Fruit fly (Drosophila melanogaster) whole organism, embryonic: ENCODE results near the gene LIMK1.

Experiments
- Antp ChIP-seq: fragments of 200-800 bp; sonication (Bioruptor generic); optimal IDR thresholded peaks from 3 replicates; lab custom pipeline; 2016; ENCODE audit warnings: missing biosample characterization, missing genetic modification characterization
- Atf-2 ChIP-seq: fragments of 200-800 bp; sonication (Bioruptor generic); optimal IDR thresholded peaks from 2 replicates; lab custom pipeline; 2016; ENCODE audit warnings: missing biosample characterization, missing genetic modification characterization
- Bgb ChIP-seq: fragments of 200-800 bp; sonication (Bioruptor generic); IDR thresholded peaks from 2 replicates; pipeline ENCODE4 v1.3.6; 2022; ENCODE audit warnings: missing biosample characterization, missing genetic modification characterization; ENCODE audit not compliant: partially characterized antibody
- CG11456 ChIP-seq: fragments of 200-800 bp; sonication (Bioruptor generic); IDR thresholded peaks from 3 replicates; pipeline ENCODE4 v1.3.6; 2022; ENCODE audit warnings: missing biosample characterization, missing genetic modification characterization
- CG12104 ChIP-seq: fragments of 200-800 bp; sonication (Bioruptor generic); optimal IDR thresholded peaks from 3 replicates; lab custom pipeline; 2016; ENCODE audit warnings: missing biosample characterization, missing genetic modification characterization
- CG12155 ChIP-seq: fragments of 200-800 bp; sonication (Bioruptor generic); optimal IDR thresholded peaks from 3 replicates; lab custom pipeline; 2016; ENCODE audit warnings: missing biosample characterization, missing genetic modification characterization
- CG12659 ChIP-seq: fragments of 200-800 bp; sonication (Bioruptor generic); optimal IDR thresholded peaks from 3 replicates; lab custom pipeline; 2017; ENCODE audit warnings: mild to moderate bottlenecking, missing biosample characterization, missing genetic modification reagents, missing genetic modification characterization
- CG17802 ChIP-seq: fragments of 200-800 bp; sonication (Bioruptor generic); optimal IDR thresholded peaks from 2 replicates; lab custom pipeline; 2018; ENCODE audit warnings: missing biosample characterization, mild to moderate bottlenecking, missing genetic modification characterization, moderate library complexity
- CG18262 ChIP-seq: fragments of 200-800 bp; optimal IDR thresholded peaks from 3 replicates; lab custom pipeline; 2019; ENCODE audit warnings: missing biosample characterization, mild to moderate bottlenecking, missing genetic modification characterization, moderate library complexity
- CG34224 ChIP-seq: fragments of 200-800 bp; sonication (Bioruptor generic); IDR thresholded peaks from 3 replicates; pipeline ENCODE4 v1.3.6; 2022; ENCODE audit warnings: missing biosample characterization, missing genetic modification characterization; ENCODE audit not compliant: partially characterized antibody
- CG3838 ChIP-seq: fragments of 200-800 bp; sonication (Bioruptor generic); optimal IDR thresholded peaks from 3 replicates; lab custom pipeline; 2016; ENCODE audit warnings: missing biosample characterization, missing genetic modification characterization
- CG4617 ChIP-seq: fragments of 200-800 bp; sonication (Bioruptor generic); optimal IDR thresholded peaks from 3 replicates; lab custom pipeline; 2016; ENCODE audit warnings: missing biosample characterization, missing genetic modification characterization, borderline replicate concordance
- CG5953 ChIP-seq: fragments of 200-800 bp; sonication (Bioruptor generic); IDR thresholded peaks from 2 replicates; pipeline ENCODE4 v1.3.6; 2022; ENCODE audit warnings: missing biosample characterization, missing genetic modification characterization
- CG8290 ChIP-seq, 3 experiments: fragments of 200-800 bp; sonication (Bioruptor generic); optimal IDR thresholded peaks; 2 replicates each; lab custom pipeline; 2016 to 2019; ENCODE audit warnings: missing biosample characterization in 3 of 3, missing genetic modification characterization in 3 of 3, mild to moderate bottlenecking in 2 of 3, moderate library complexity in 1 of 3
- Drgx ChIP-seq: fragments of 200-800 bp; sonication (Bioruptor generic); IDR thresholded peaks from 2 replicates; pipeline ENCODE4 v1.3.6; 2022; ENCODE audit warnings: missing biosample characterization, missing genetic modification characterization
- Ets97D ChIP-seq: fragments of 200-800 bp; sonication (Bioruptor generic); optimal IDR thresholded peaks from 3 replicates; lab custom pipeline; 2016; ENCODE audit warnings: missing biosample characterization, missing genetic modification characterization
- Gug ChIP-seq: fragments of 200-800 bp; sonication (Bioruptor generic); IDR thresholded peaks from 4 replicates; pipeline ENCODE4 v1.3.6; 2022; ENCODE audit warnings: missing biosample characterization, missing genetic modification characterization
- H15 ChIP-seq: fragments of 200-800 bp; sonication (Bioruptor generic); IDR thresholded peaks from 3 replicates; pipeline ENCODE4 v1.3.6; 2022; ENCODE audit warnings: missing biosample characterization, missing genetic modification characterization
- H2.0 ChIP-seq: fragments of 200-800 bp; sonication (Bioruptor generic); IDR thresholded peaks from 2 replicates; pipeline ENCODE4 v1.3.6; 2022; ENCODE audit warnings: missing biosample characterization, missing genetic modification characterization
- HHEX ChIP-seq: fragments of 200-800 bp; sonication (Bioruptor generic); optimal IDR thresholded peaks from 3 replicates; lab custom pipeline; 2017; ENCODE audit warnings: missing biosample characterization, mild to moderate bottlenecking, missing genetic modification characterization, missing genetic modification reagents
- Hr51 ChIP-seq, 2 experiments: fragments of 200-800 bp; sonication (Bioruptor generic); optimal IDR thresholded peaks; 2 replicates in 1 of 2; 3 replicates in 1 of 2; lab custom pipeline; 2016 to 2018; ENCODE audit warnings: missing biosample characterization in 2 of 2, missing genetic modification characterization in 2 of 2, mild to moderate bottlenecking in 1 of 2, moderate library complexity in 1 of 2
- Hr78 ChIP-seq, 2 experiments: fragments of 200-800 bp in 1 of 2; fragments of >200 bp in 1 of 2; sonication (Bioruptor generic) in 1 of 2; optimal IDR thresholded peaks; 2 replicates each; lab custom pipeline; 2017 to 2019; ENCODE audit warnings: missing biosample characterization in 2 of 2, missing genetic modification characterization in 2 of 2, mild to moderate bottlenecking in 1 of 2, moderate library complexity in 1 of 2
- Kr ChIP-seq: fragments of 200-800 bp; sonication (Bioruptor generic); optimal IDR thresholded peaks from 2 replicates; lab custom pipeline; 2017; ENCODE audit warnings: missing biosample characterization, mild to moderate bottlenecking, missing genetic modification characterization
- MBD-R2 ChIP-seq: fragments of 200-800 bp; sonication (Bioruptor generic); IDR thresholded peaks from 2 replicates; pipeline ENCODE4 v1.3.6; 2022; ENCODE audit warnings: missing biosample characterization, missing genetic modification characterization
- MESR4 ChIP-seq: fragments of 200-800 bp; sonication (Bioruptor generic); optimal IDR thresholded peaks from 2 replicates; lab custom pipeline; 2018; ENCODE audit warnings: missing biosample characterization, mild to moderate bottlenecking, missing genetic modification characterization, moderate library complexity
- MTF-1 ChIP-seq: fragments of 200-800 bp; sonication (Bioruptor generic); optimal IDR thresholded peaks from 2 replicates; lab custom pipeline; 2018; ENCODE audit warnings: missing biosample characterization, mild to moderate bottlenecking, missing genetic modification characterization, borderline replicate concordance
- Med ChIP-seq: fragments of 200-800 bp; sonication (Bioruptor generic); peaks from one replicate; lab custom pipeline; 2016; ENCODE audit warnings: missing biosample characterization, missing genetic modification characterization, mild to moderate bottlenecking, inconsistent platforms, moderate library complexity
- TFAM ChIP-seq: fragments of 200-800 bp; sonication (Bioruptor generic); optimal IDR thresholded peaks from 2 replicates; lab custom pipeline; 2017; ENCODE audit warnings: missing biosample characterization, missing genetic modification characterization, inconsistent platforms
- Trl ChIP-seq, 3 experiments: fragments of >200 bp in 2 of 3; fragments of 200-800 bp in 1 of 3; sonication (Bioruptor generic) in 1 of 3; optimal IDR thresholded peaks; 2 replicates in 1 of 3; 3 replicates in 2 of 3; lab custom pipeline; 2016 to 2017; ENCODE audit warnings: missing biosample characterization in 1 of 3, missing genetic modification characterization in 1 of 3
- abd-A ChIP-seq: fragments of 200-800 bp; sonication (Bioruptor generic); optimal IDR thresholded peaks from 3 replicates; lab custom pipeline; 2019; ENCODE audit warnings: missing biosample characterization, mild to moderate bottlenecking, missing genetic modification characterization, moderate library complexity
- ci ChIP-seq: fragments of 200-800 bp; sonication (Bioruptor generic); IDR thresholded peaks from 3 replicates; pipeline ENCODE4 v1.3.6; 2022; ENCODE audit warnings: missing biosample characterization, missing genetic modification characterization
- crol ChIP-seq: fragments of 200-800 bp; sonication (Bioruptor generic); IDR thresholded peaks from 2 replicates; pipeline ENCODE4 v1.3.6; 2022; ENCODE audit warnings: missing biosample characterization, missing genetic modification characterization
- crp ChIP-seq, 2 experiments: fragments of 200-800 bp; sonication (Bioruptor generic); optimal IDR thresholded peaks; 2 replicates in 1 of 2; 3 replicates in 1 of 2; lab custom pipeline; 2017; ENCODE audit warnings: missing biosample characterization in 2 of 2, missing genetic modification characterization in 2 of 2, mild to moderate bottlenecking in 1 of 2, moderate library complexity in 1 of 2
- dm ChIP-seq: fragments of 200-800 bp; sonication (Bioruptor generic); optimal IDR thresholded peaks from 3 replicates; lab custom pipeline; 2016; ENCODE audit warnings: missing biosample characterization, missing genetic modification characterization
- fd64A ChIP-seq: fragments of 200-800 bp; sonication (Bioruptor generic); optimal IDR thresholded peaks from 3 replicates; lab custom pipeline; 2018; ENCODE audit warnings: missing biosample characterization, mild to moderate bottlenecking, missing genetic modification characterization
- fd96Cb ChIP-seq: fragments of 200-800 bp; sonication (Bioruptor generic); optimal IDR thresholded peaks from 2 replicates; lab custom pipeline; 2018; ENCODE audit warnings: missing biosample characterization, mild to moderate bottlenecking, missing genetic modification characterization, moderate library complexity
- gfzf ChIP-seq: fragments of 200-800 bp; sonication (Bioruptor generic); optimal IDR thresholded peaks from 2 replicates; lab custom pipeline; 2016; ENCODE audit warnings: missing biosample characterization, mild to moderate bottlenecking, missing genetic modification characterization, moderate library complexity
- kah ChIP-seq: fragments of 200-800 bp; sonication (Bioruptor generic); optimal IDR thresholded peaks from 2 replicates; lab custom pipeline; 2018; ENCODE audit warnings: missing biosample characterization, mild to moderate bottlenecking, missing genetic modification characterization
- luna ChIP-seq: fragments of 200-800 bp; sonication (Bioruptor generic); optimal IDR thresholded peaks from 2 replicates; lab custom pipeline; 2016; ENCODE audit warnings: missing biosample characterization, missing genetic modification characterization
- pita ChIP-seq: fragments of 200-800 bp; sonication (Bioruptor generic); optimal IDR thresholded peaks from 2 replicates; lab custom pipeline; 2017; ENCODE audit warnings: missing biosample characterization, mild to moderate bottlenecking, missing genetic modification characterization
- pzg ChIP-seq: fragments of 200-800 bp; sonication (Bioruptor generic); optimal IDR thresholded peaks from 3 replicates; lab custom pipeline; 2018; ENCODE audit warnings: missing biosample characterization, mild to moderate bottlenecking, missing genetic modification characterization, moderate library complexity
- sim ChIP-seq: fragments of 200-800 bp; sonication (Bioruptor generic); IDR thresholded peaks from 2 replicates; pipeline ENCODE4 v1.3.6; 2022; ENCODE audit warnings: missing biosample characterization, missing genetic modification characterization
- slp2 ChIP-seq: fragments of 200-800 bp; sonication (Bioruptor generic); optimal IDR thresholded peaks from 2 replicates; lab custom pipeline; 2016; ENCODE audit warnings: missing biosample characterization, missing genetic modification characterization
- sr ChIP-seq: fragments of 200-800 bp; sonication (Bioruptor generic); IDR thresholded peaks from 3 replicates; pipeline ENCODE4 v1.3.6; 2022; ENCODE audit warnings: missing biosample characterization, missing genetic modification characterization
- stwl ChIP-seq: fragments of 200-800 bp; sonication (Bioruptor generic); optimal IDR thresholded peaks from 3 replicates; lab custom pipeline; 2018; ENCODE audit warnings: missing biosample characterization, mild to moderate bottlenecking, missing genetic modification characterization, moderate library complexity
- twi ChIP-seq: fragments of 200-800 bp; optimal IDR thresholded peaks from 2 replicates; lab custom pipeline; 2019; ENCODE audit warnings: missing biosample characterization, mild to moderate bottlenecking, missing genetic modification characterization, moderate library complexity
- unpg ChIP-seq: fragments of 200-800 bp; sonication (Bioruptor generic); optimal IDR thresholded peaks from 3 replicates; lab custom pipeline; 2018; ENCODE audit warnings: missing biosample characterization, mild to moderate bottlenecking, missing genetic modification characterization, moderate library complexity

Gene LIMK1

DNA sequence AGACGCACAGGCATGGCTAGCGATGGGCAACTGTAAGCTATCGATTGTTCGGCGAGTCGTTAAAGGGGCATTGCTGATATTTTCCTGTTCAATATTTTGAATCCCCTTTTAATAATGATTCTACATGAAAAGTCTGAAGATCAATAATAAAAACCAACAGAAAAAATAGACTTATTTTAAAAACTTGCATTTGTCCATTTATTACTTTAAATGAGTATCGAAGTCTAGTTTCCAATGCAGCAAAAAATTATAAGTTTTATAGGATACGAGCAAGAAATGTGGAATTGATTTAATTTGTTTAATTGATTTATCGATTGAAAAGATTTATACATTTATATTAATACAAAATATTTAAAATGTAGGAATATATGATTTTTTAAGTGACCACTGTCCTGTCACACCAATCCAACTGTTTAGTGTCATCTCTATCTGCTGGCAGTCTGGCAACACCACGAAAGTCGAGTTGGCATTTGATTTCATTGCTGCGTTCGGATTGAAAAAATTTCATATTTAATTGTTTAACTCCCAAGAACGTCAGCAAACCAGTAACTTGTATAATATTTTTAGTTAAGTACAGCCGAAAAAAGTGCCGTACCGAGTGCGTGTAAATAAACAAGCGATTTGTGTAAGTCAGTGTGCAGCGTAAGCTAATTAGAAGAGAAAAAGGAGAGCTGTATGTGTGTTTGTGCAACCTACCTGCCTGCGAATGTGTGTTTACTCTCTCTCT, 3.8 kb upstream of the LIMK1 start, which contains the start of the genes CG1824 and Sec16 (continued):
- TF ChIP-seq CG12155 (GFP tag; lab: Kevin White, UChicago) = peak; percentile 40
- peak in 1 of 2 experiments; percentile 59 for TF ChIP-seq crp (GFP tag; optimal IDR thresholded peaks at IDR 0.05; lab: Kevin White, UChicago)
- no peak for TF ChIP-seq luna
- TF ChIP-seq fd96Cb (tag; lab: Kevin White, UChicago) = peak; percentile 23
- TF ChIP-seq Ets97D (GFP tag; lab: Kevin White, UChicago) = no peak
- TF ChIP-seq CG12104 (GFP tag; lab: Kevin White, UChicago) = peak; percentile 45
- no peak for TF ChIP-seq sim (GFP tag; lab: Robert Waterston, UW)
- TF ChIP-seq twi (tag; lab: Kevin White, UChicago) = peak; percentile 8
- TF ChIP-seq CG17802 (tag; lab: Kevin White, UChicago) = no peak
- peak; percentile 45 for TF ChIP-seq CG12659
- no peak for TF ChIP-seq Kr
- no peak for TF ChIP-seq Atf-2 (GFP tag; lab: Kevin White, UChicago)
- TF ChIP-seq Drgx (GFP tag; lab: Robert Waterston, UW) = 0 out of 2 replicates have a peak, but pooled peaks have one; percentile 5
- peak; percentile 2 for TF ChIP-seq CG8290 (GFP tag; optimal IDR thresholded peaks at IDR 0.05; lab: Kevin White, UChicago)
- no peak for TF ChIP-seq CG8290 (tag; optimal IDR thresholded peaks at IDR 0.05; lab: Kevin White, UChicago)
- TF ChIP-seq Antp (GFP tag; lab: Kevin White, UChicago) = no peak
- no peak for TF ChIP-seq slp2 (GFP tag; lab: Kevin White, UChicago)
- no peak for TF ChIP-seq Trl (optimal IDR thresholded peaks at IDR 0.05; lab: Kevin White, UChicago)
- no peak for TF ChIP-seq Trl (GFP tag; optimal IDR thresholded peaks at IDR 0.05; lab: Kevin White, UChicago)
- TF ChIP-seq fd64A (GFP tag; lab: Kevin White, UChicago) = no peak
- TF ChIP-seq pita (GFP tag; lab: Kevin White, UChicago) = no peak
- no peak for TF ChIP-seq HHEX (GFP tag; lab: Kevin White, UChicago)
- no peak for TF ChIP-seq H15 (GFP tag; lab: Robert Waterston, UW)
- TF ChIP-seq gfzf (GFP tag; lab: Kevin White, UChicago) = peak; percentile 36
- no peak for TF ChIP-seq H2.0
- peak; percentile 51 for TF ChIP-seq CG18262 (tag; lab: Kevin White, UChicago)
- TF ChIP-seq CG5953 (GFP tag; lab: Robert Waterston, UW) = no peak
- peak in 1 of 2 experiments; percentile 62 for TF ChIP-seq Hr51 (GFP tag; optimal IDR thresholded peaks at IDR 0.05; lab: Kevin White, UChicago)
- 0 out of 3 replicates have a peak, but pooled peaks have one; percentile 20 for TF ChIP-seq CG11456 (GFP tag; lab: Robert Waterston, UW)
- peak; percentile 57; the same call in 2 of the 4 replicates for TF ChIP-seq Gug (GFP tag; lab: Robert Waterston, UW)
- TF ChIP-seq unpg = no peak
- TF ChIP-seq TFAM = no peak
- no peak for TF ChIP-seq Hr78 (GFP tag; optimal IDR thresholded peaks at IDR 0.05; lab: Kevin White, UChicago)
- no peak for TF ChIP-seq dm (GFP tag; lab: Kevin White, UChicago)
- TF ChIP-seq CG3838 (GFP tag; lab: Kevin White, UChicago) = no peak
- no peak for TF ChIP-seq MTF-1
- TF ChIP-seq, all 482 proteins: peak for 147

DNA sequence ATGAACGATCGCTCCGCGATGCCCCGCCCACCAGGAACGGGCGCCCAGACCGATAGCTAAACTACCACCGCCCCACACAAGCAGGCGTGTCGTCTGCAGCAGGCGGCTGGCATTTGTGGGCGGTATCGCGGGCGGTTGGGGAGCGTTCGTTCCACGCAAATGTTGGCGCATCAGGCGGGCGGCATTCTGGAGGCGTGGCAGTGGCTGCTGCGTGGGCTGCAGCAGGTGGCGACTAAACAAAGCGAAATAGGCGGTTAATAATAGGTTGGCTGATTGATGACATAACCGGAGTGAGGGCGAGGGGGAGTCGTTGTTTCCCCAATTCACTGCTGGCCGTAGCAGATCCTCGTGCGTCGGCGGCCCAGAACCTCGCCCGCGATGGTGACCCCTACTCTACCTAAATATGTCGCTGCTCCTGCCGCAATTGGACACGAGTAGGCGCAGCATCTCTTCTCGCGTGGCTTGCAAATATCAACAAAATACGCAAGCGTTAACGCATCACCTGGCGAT, 3.2 kb upstream of the LIMK1 start:
- TF ChIP-seq sr = peak; percentile 93
- peak; percentile 40 for TF ChIP-seq MBD-R2 (GFP tag; lab: Robert Waterston, UW)
- peak; percentile 65 for TF ChIP-seq Med (GFP tag; lab: Kevin White, UChicago)
- TF ChIP-seq abd-A (tag; lab: Kevin White, UChicago) = no peak
- peak; percentile 78 for TF ChIP-seq MESR4
- TF ChIP-seq pzg (GFP tag; lab: Kevin White, UChicago) = peak; percentile 21
- peak; percentile 36; the same call in 1 of the 3 replicates for TF ChIP-seq CG34224 (GFP tag; lab: Robert Waterston, UW)
- TF ChIP-seq CG8290 (GFP tag; optimal IDR thresholded peaks at IDR 0.05; lab: Kevin White, UChicago) = no peak
- peak in 1 of 2 experiments; percentile 26 for TF ChIP-seq CG8290 (tag; optimal IDR thresholded peaks at IDR 0.05; lab: Kevin White, UChicago)
- TF ChIP-seq CG4617 = peak; percentile 26
- TF ChIP-seq ci (GFP tag; lab: Robert Waterston, UW) = 0 out of 3 replicates have a peak, but pooled peaks have one; percentile 37
- TF ChIP-seq stwl (tag; lab: Kevin White, UChicago) = no peak
- peak; percentile 88 for TF ChIP-seq crol (GFP tag; lab: Robert Waterston, UW)
- peak; percentile 40 for TF ChIP-seq kah (GFP tag; lab: Kevin White, UChicago)
- TF ChIP-seq Bgb (GFP tag; lab: Robert Waterston, UW) = peak; percentile 16; the same call in 1 of the 2 replicates
